Worm (Caenorhabditis elegans): Measurements from ENCODE around the gene Y62E10A.24.

Gene Y62E10A.24

ce11 chrIV:13369120-13369842 is 1.2 kb upstream of the Y62E10A.24 start, which contains the start of gene agt-1:
Gene agt-1, minus strand, starts transcription at chrIV:13369412.
- TF ChIP-seq zfh-2 (GFP tag; conservative IDR thresholded peaks at IDR 0.05) = peak; percentile 84
- no peak for TF ChIP-seq lsy-27 (tag; optimal IDR thresholded peaks at IDR 0.05; ENCODE audit: borderline replicate concordance, insufficient read depth)
- TF ChIP-seq bed-1 (GFP tag; IDR thresholded peaks at IDR 0.05) = no peak
- no peak for TF ChIP-seq rec-8 (tag; optimal IDR thresholded peaks at IDR 0.05)
- TF ChIP-seq tlf-1 (GFP tag; optimal IDR thresholded peaks at IDR 0.05) = peak; percentile 62
- TF ChIP-seq ceh-91 (GFP tag; IDR thresholded peaks at IDR 0.05) = no peak
- 0 out of 2 replicates have a peak, but pooled peaks have one; percentile 27 for TF ChIP-seq ceh-58 (GFP tag; IDR thresholded peaks at IDR 0.05)
- TF ChIP-seq sdz-38 (tag; optimal IDR thresholded peaks at IDR 0.05) = no peak
- peak; percentile 53; the same call in 1 of the 2 replicates for TF ChIP-seq mcd-1 (GFP tag; IDR thresholded peaks at IDR 0.05)
- TF ChIP-seq hlh-26 (GFP tag; conservative IDR thresholded peaks at IDR 0.05) = no peak
- peak; percentile 60 for TF ChIP-seq pbrm-1 (GFP tag; IDR thresholded peaks at IDR 0.05)
- TF ChIP-seq fkh-3 (tag; optimal IDR thresholded peaks at IDR 0.05) = no peak
- TF ChIP-seq F57C9.4 (tag; optimal IDR thresholded peaks at IDR 0.05) = no peak
- TF ChIP-seq athp-1 (tag; optimal IDR thresholded peaks at IDR 0.05) = peak; percentile 29
- TF ChIP-seq lsl-1 (GFP tag; optimal IDR thresholded peaks at IDR 0.05) = peak; percentile 5
- TF ChIP-seq egl-18 (GFP tag; IDR thresholded peaks at IDR 0.05) = no peak
- no peak for TF ChIP-seq madf-10 (tag; optimal IDR thresholded peaks at IDR 0.05)
- peak; percentile 41 for TF ChIP-seq T26A5.8 (tag; optimal IDR thresholded peaks at IDR 0.05)
- TF ChIP-seq Y53G8AR.9 (GFP tag; conservative IDR thresholded peaks at IDR 0.05) = 0 out of 2 replicates have a peak, but pooled peaks have one; percentile 74
- TF ChIP-seq chd-7 (tag; optimal IDR thresholded peaks at IDR 0.05) = peak; percentile 31
- TF ChIP-seq hmg-20 (GFP tag; IDR thresholded peaks at IDR 0.05) = no peak
- peak; percentile 69 for TF ChIP-seq Y56A3A.18 (GFP tag; IDR thresholded peaks at IDR 0.05)
- no peak for TF ChIP-seq dpl-1 (GFP tag; optimal IDR thresholded peaks at IDR 0.05)
- no peak for TF ChIP-seq attf-3 (GFP tag; conservative IDR thresholded peaks at IDR 0.05)
- TF ChIP-seq hsf-1 (GFP tag; IDR thresholded peaks at IDR 0.05) = peak; percentile 56
- peak; percentile 39 for TF ChIP-seq lin-54 (GFP tag; optimal IDR thresholded peaks at IDR 0.05)
- TF ChIP-seq C17E4.6 (GFP tag; IDR thresholded peaks at IDR 0.05) = no peak
- no peak for TF ChIP-seq D2030.7 (GFP tag; IDR thresholded peaks at IDR 0.05)
- TF ChIP-seq lin-35 (GFP tag; optimal IDR thresholded peaks at IDR 0.05) = no peak
- TF ChIP-seq nhr-179 (tag; optimal IDR thresholded peaks at IDR 0.05) = no peak
- TF ChIP-seq unc-130 (GFP tag; optimal IDR thresholded peaks at IDR 0.05) = no peak
- TF ChIP-seq xnd-1 (tag; optimal IDR thresholded peaks at IDR 0.05) = peak; percentile 31
- TF ChIP-seq ztf-25 (GFP tag; IDR thresholded peaks at IDR 0.05) = no peak
- TF ChIP-seq K12H6.12 (tag; optimal IDR thresholded peaks at IDR 0.05) = no peak
- TF ChIP-seq lin-40 (tag; optimal IDR thresholded peaks at IDR 0.05) = no peak
- TF ChIP-seq egrh-3 (GFP tag; IDR thresholded peaks at IDR 0.05) = peak; percentile 92
- TF ChIP-seq sptf-2 (GFP tag; optimal IDR thresholded peaks at IDR 0.05) = no peak
- peak; percentile 87 for TF ChIP-seq ekl-4 (GFP tag; IDR thresholded peaks at IDR 0.05)
- no peak for TF ChIP-seq F23B12.7 (tag; optimal IDR thresholded peaks at IDR 0.05; ENCODE audit: insufficient read depth)
- peak; percentile 54; the same call in 1 of the 2 replicates for TF ChIP-seq lin-26 (GFP tag; IDR thresholded peaks at IDR 0.05)
- no peak for TF ChIP-seq ztf-22 (GFP tag; optimal IDR thresholded peaks at IDR 0.05)
- TF ChIP-seq cebp-2 (GFP tag; IDR thresholded peaks at IDR 0.05) = peak; percentile 89
- TF ChIP-seq lag-1 (GFP tag; IDR thresholded peaks at IDR 0.05) = no peak
- no peak for TF ChIP-seq cebp-1 (GFP tag; IDR thresholded peaks at IDR 0.05)
- TF ChIP-seq cebp-1 (tag; optimal IDR thresholded peaks at IDR 0.05) = peak; percentile 5
- TF ChIP-seq ztf-6 (GFP tag; IDR thresholded peaks at IDR 0.05) = no peak
- peak; percentile 47 for TF ChIP-seq F33H1.4 (GFP tag; IDR thresholded peaks at IDR 0.05)
- no peak for TF ChIP-seq gei-17 (GFP tag; optimal IDR thresholded peaks at IDR 0.05)

Measured in whole organism, young adult.